Fruit fly (Drosophila melanogaster) whole organism, adult: ENCODE measurements around the gene CG6891.

Source experiments
- CG11617 ChIP-seq: fragments of 200-800 bp; sonication (Bioruptor generic); optimal IDR thresholded peaks from 2 replicates; lab custom pipeline; 2017; ENCODE audit warnings: mild to moderate bottlenecking, missing biosample characterization, missing genetic modification reagents, missing genetic modification characterization
- CG12768 ChIP-seq: fragments of 200-800 bp; sonication (Bioruptor generic); optimal IDR thresholded peaks from 2 replicates; lab custom pipeline; 2017; ENCODE audit warnings: missing biosample characterization, missing genetic modification characterization, mild to moderate bottlenecking, moderate library complexity, missing genetic modification reagents
- CG14711 ChIP-seq: fragments of 200-800 bp; sonication (Bioruptor generic); optimal IDR thresholded peaks from 2 replicates; lab custom pipeline; 2018; ENCODE audit warnings: missing biosample characterization, mild to moderate bottlenecking, missing genetic modification characterization, moderate library complexity
- CG1620 ChIP-seq: fragments of 200-800 bp; sonication (Bioruptor generic); optimal IDR thresholded peaks from 2 replicates; lab custom pipeline; 2016; ENCODE audit warnings: missing biosample characterization, missing genetic modification characterization
- CG33017 ChIP-seq: fragments of 200-800 bp; sonication (Bioruptor generic); optimal IDR thresholded peaks from 2 replicates; lab custom pipeline; 2018; ENCODE audit warnings: missing biosample characterization, mild to moderate bottlenecking, missing genetic modification characterization, moderate library complexity
- CG5204 ChIP-seq: fragments of 200-800 bp; sonication (Bioruptor generic); optimal IDR thresholded peaks from 2 replicates; lab custom pipeline; 2016; ENCODE audit warnings: missing biosample characterization, missing genetic modification characterization
- CG7045 ChIP-seq: fragments of 200-800 bp; sonication (Bioruptor generic); optimal IDR thresholded peaks from 2 replicates; lab custom pipeline; 2017; ENCODE audit warnings: missing biosample characterization, mild to moderate bottlenecking, missing genetic modification characterization
- CG7101 ChIP-seq: fragments of 200-800 bp; sonication (Bioruptor generic); optimal IDR thresholded peaks from 2 replicates; lab custom pipeline; 2018; ENCODE audit warnings: missing biosample characterization, mild to moderate bottlenecking, missing genetic modification characterization, moderate library complexity
- Clk ChIP-seq: fragments of 200-800 bp; sonication (Bioruptor generic); optimal IDR thresholded peaks from 2 replicates; lab custom pipeline; 2017; ENCODE audit warnings: missing biosample characterization, missing genetic modification characterization
- Crg-1 ChIP-seq: fragments of 200-800 bp; sonication (Bioruptor generic); optimal IDR thresholded peaks from 2 replicates; lab custom pipeline; 2016; ENCODE audit warnings: missing biosample characterization, missing genetic modification characterization
- Hr96 ChIP-seq: fragments of 200-800 bp; sonication (Bioruptor generic); optimal IDR thresholded peaks from 2 replicates; lab custom pipeline; 2016; ENCODE audit warnings: missing biosample characterization, missing genetic modification characterization
- Mnt ChIP-seq: fragments of 200-800 bp; sonication (Bioruptor generic); optimal IDR thresholded peaks from 2 replicates; lab custom pipeline; 2016; ENCODE audit warnings: missing biosample characterization, mild to moderate bottlenecking, missing genetic modification characterization
- bab1 ChIP-seq: fragments of 200-800 bp; sonication (Bioruptor generic); optimal IDR thresholded peaks from 3 replicates; lab custom pipeline; 2019; ENCODE audit warnings: missing biosample characterization, mild to moderate bottlenecking, missing genetic modification characterization, moderate library complexity
- cic ChIP-seq: fragments of 200-800 bp; sonication (Bioruptor generic); optimal IDR thresholded peaks from 2 replicates; lab custom pipeline; 2017; ENCODE audit warnings: missing biosample characterization, mild to moderate bottlenecking, missing genetic modification characterization, moderate library complexity
- cnc ChIP-seq, 2 experiments: fragments of >200 bp; optimal IDR thresholded peaks; 2 replicates each; lab custom pipeline; 2017
- kay ChIP-seq: fragments of 200-800 bp; sonication (Bioruptor generic); peaks from one replicate; lab custom pipeline; 2016; ENCODE audit warnings: missing biosample characterization, missing genetic modification characterization, borderline replicate concordance
- ovo ChIP-seq: fragments of 200-800 bp; sonication (Bioruptor generic); optimal IDR thresholded peaks from 2 replicates; lab custom pipeline; 2016; ENCODE audit warnings: missing biosample characterization, missing genetic modification characterization
- pad ChIP-seq: fragments of 200-800 bp; sonication (Bioruptor generic); optimal IDR thresholded peaks from 3 replicates; lab custom pipeline; 2017; ENCODE audit warnings: missing biosample characterization, missing genetic modification characterization, mild to moderate bottlenecking, moderate library complexity, missing genetic modification reagents
- tj ChIP-seq: fragments of 200-800 bp; sonication (Bioruptor generic); optimal IDR thresholded peaks from 3 replicates; lab custom pipeline; 2017; ENCODE audit warnings: missing biosample characterization, mild to moderate bottlenecking, missing genetic modification characterization, moderate library complexity
- toe ChIP-seq: fragments of 200-800 bp; sonication (Bioruptor generic); optimal IDR thresholded peaks from 2 replicates; lab custom pipeline; 2016; ENCODE audit warnings: missing biosample characterization, missing genetic modification characterization

Gene CG6891

dm6 chrX:18774818-18775343 is at the start of gene CG6891:
Gene CG6891, plus strand, starts transcription at chrX:18775228.
- TF ChIP-seq Crg-1 (GFP tag; lab: Kevin White, UChicago) (no peak), Mnt (peak; percentile 53), pad (GFP tag; lab: Kevin White, UChicago) (peak; percentile 11), tj (peak; percentile 45), CG14711 (no peak), cnc (optimal IDR thresholded peaks at IDR 0.05; lab: Kevin White, UChicago) (no peak), CG7101 (tag; lab: Kevin White, UChicago) (no peak)

dm6 chrX:18725572-18725971 is 49.5 kb upstream of the CG6891 start, which contains the start of gene CG42302:
Gene CG42302, minus strand, starts transcription at chrX:18725672.
- TF ChIP-seq pad (GFP tag; lab: Kevin White, UChicago) = no peak
- no peak for TF ChIP-seq CG5204 (GFP tag; lab: Kevin White, UChicago)
- TF ChIP-seq CG7101 (tag; lab: Kevin White, UChicago) = no peak
- TF ChIP-seq ovo (GFP tag; lab: Kevin White, UChicago) = no peak
- no peak for TF ChIP-seq Mnt
- no peak for TF ChIP-seq cic (GFP tag; lab: Kevin White, UChicago)
- TF ChIP-seq CG12768 (GFP tag; lab: Kevin White, UChicago) = no peak
- TF ChIP-seq Clk (GFP tag; lab: Kevin White, UChicago) = no peak
- TF ChIP-seq CG7045 (GFP tag; lab: Kevin White, UChicago) = no peak
- TF ChIP-seq CG14711 = no peak
- TF ChIP-seq CG33017 (tag; lab: Kevin White, UChicago) = no peak
- TF ChIP-seq kay (GFP tag; lab: Kevin White, UChicago) = no peak
- TF ChIP-seq bab1 (GFP tag; lab: Kevin White, UChicago) = no peak
- TF ChIP-seq cnc (optimal IDR thresholded peaks at IDR 0.05; lab: Kevin White, UChicago) = no peak
- TF ChIP-seq Crg-1 (GFP tag; lab: Kevin White, UChicago) = no peak
- no peak for TF ChIP-seq toe (GFP tag; lab: Kevin White, UChicago)
- TF ChIP-seq CG11617 = no peak
- TF ChIP-seq Hr96 (GFP tag; lab: Kevin White, UChicago) = no peak
- TF ChIP-seq CG1620 = no peak

dm6 chrX:18726270-18726669 is 48.8 kb upstream of the CG6891 start, which contains the start of gene CCKLR-17D1:
Gene CCKLR-17D1, minus strand, starts transcription at chrX:18726572.
- no peak for TF ChIP-seq Mnt
- no peak for TF ChIP-seq CG33017 (tag; lab: Kevin White, UChicago)
- TF ChIP-seq toe (GFP tag; lab: Kevin White, UChicago) = no peak
- no peak for TF ChIP-seq CG5204 (GFP tag; lab: Kevin White, UChicago)
- TF ChIP-seq CG14711 = no peak
- no peak for TF ChIP-seq CG7101 (tag; lab: Kevin White, UChicago)
- no peak for TF ChIP-seq Hr96 (GFP tag; lab: Kevin White, UChicago)
- TF ChIP-seq cnc (optimal IDR thresholded peaks at IDR 0.05; lab: Kevin White, UChicago) = no peak
- TF ChIP-seq CG12768 (GFP tag; lab: Kevin White, UChicago) = no peak
- no peak for TF ChIP-seq bab1 (GFP tag; lab: Kevin White, UChicago)
- no peak for TF ChIP-seq tj

- no peak for TF ChIP-seq CG11617
- TF ChIP-seq CG33017 (tag; lab: Kevin White, UChicago) = no peak
- no peak for TF ChIP-seq cic (GFP tag; lab: Kevin White, UChicago)
- TF ChIP-seq Crg-1 (GFP tag; lab: Kevin White, UChicago) = no peak
- TF ChIP-seq CG12768 (GFP tag; lab: Kevin White, UChicago) = no peak
- no peak for TF ChIP-seq CG5204 (GFP tag; lab: Kevin White, UChicago)
- TF ChIP-seq CG7045 (GFP tag; lab: Kevin White, UChicago) = no peak
- no peak for TF ChIP-seq Clk (GFP tag; lab: Kevin White, UChicago)
- no peak for TF ChIP-seq Mnt
These were observed 35.2 kb upstream of the CG6891 start, which contains the start of gene CG6873 for dm6 chrX:18739795-18740194. Gene CG6873, minus strand, starts transcription at chrX:18739895.

- TF ChIP-seq kay (GFP tag; lab: Kevin White, UChicago) (no peak), pad (GFP tag; lab: Kevin White, UChicago) (no peak), CG12768 (GFP tag; lab: Kevin White, UChicago) (no peak), bab1 (GFP tag; lab: Kevin White, UChicago) (no peak), CG14711 (no peak), CG5204 (GFP tag; lab: Kevin White, UChicago) (no peak), cic (GFP tag; lab: Kevin White, UChicago) (no peak)
These were observed 26.8 kb upstream of the CG6891 start, which contains the start of gene CG12609 for dm6 chrX:18748206-18748605. Gene CG12609, minus strand, starts transcription at chrX:18748306.

- no peak for TF ChIP-seq Clk (GFP tag; lab: Kevin White, UChicago)
- TF ChIP-seq kay (GFP tag; lab: Kevin White, UChicago) = no peak
- no peak for TF ChIP-seq toe (GFP tag; lab: Kevin White, UChicago)
- no peak for TF ChIP-seq CG1620
- no peak for TF ChIP-seq CG7101 (tag; lab: Kevin White, UChicago)
- TF ChIP-seq Mnt = no peak
- TF ChIP-seq tj = no peak
- TF ChIP-seq CG12768 (GFP tag; lab: Kevin White, UChicago) = no peak
These were observed 3.7 kb upstream of the CG6891 start for dm6 chrX:18771356-18771755.

dm6 chrX:18771995-18772394 is 3.0 kb upstream of the CG6891 start:
- TF ChIP-seq Crg-1 (GFP tag; lab: Kevin White, UChicago) (no peak), CG7101 (tag; lab: Kevin White, UChicago) (no peak), cic (GFP tag; lab: Kevin White, UChicago) (no peak), bab1 (GFP tag; lab: Kevin White, UChicago) (no peak), ovo (GFP tag; lab: Kevin White, UChicago) (no peak), tj (no peak), toe (GFP tag; lab: Kevin White, UChicago) (no peak)
